Fruit fly (Drosophila melanogaster) Kc167 (cell line): ENCODE results near the gene CG17378.

ENCODE experiments used
- Myc ChIP-seq: fragments of >200 bp; optimal IDR thresholded peaks from 2 replicates; lab custom pipeline; 2017; ENCODE audit warnings: missing external identifiers
- Sin3A ChIP-seq: fragments of >200 bp; optimal IDR thresholded peaks from 2 replicates; lab custom pipeline; 2018; ENCODE audit warnings: missing external identifiers
- h ChIP-seq: fragments of >200 bp; optimal IDR thresholded peaks from 3 replicates; lab custom pipeline; 2018; ENCODE audit warnings: missing external identifiers
- insv ChIP-seq: fragments of >200 bp; optimal IDR thresholded peaks from 3 replicates; lab custom pipeline; 2018; ENCODE audit warnings: missing external identifiers
- psq ChIP-seq: fragments of >200 bp; optimal IDR thresholded peaks from 2 replicates; lab custom pipeline; 2017; ENCODE audit warnings: missing external identifiers
- ttk ChIP-seq: sonication (Bioruptor generic); optimal IDR thresholded peaks from 2 replicates; lab custom pipeline; 2017; ENCODE audit warnings: missing external identifiers

The CG17378 gene

dm6 chr2L:6773645-6774044 is at the start of gene CG17378:
Gene CG17378, plus strand, starts transcription at chr2L:6774041.
- no peak for TF ChIP-seq insv (lab: Kevin White, UChicago)
- TF ChIP-seq ttk (lab: Kevin White, UChicago), result no peak
- no peak for TF ChIP-seq Myc (lab: Kevin White, UChicago)
- TF ChIP-seq psq, result no peak
- no peak for TF ChIP-seq h

dm6 chr2L:6732566-6732965 is 41.3 kb upstream of the CG17378 start, which contains the start of gene TTLL3B:
Gene TTLL3B, plus strand, starts transcription at chr2L:6732866.
- TF ChIP-seq insv (lab: Kevin White, UChicago) (no peak), psq (no peak), h (no peak), Sin3A (lab: Kevin White, UChicago) (no peak), Myc (lab: Kevin White, UChicago) (no peak), ttk (lab: Kevin White, UChicago) (no peak)

dm6 chr2L:6740088-6740487 is 33.8 kb upstream of the CG17378 start, which contains the start of gene TTLL3A:
Gene TTLL3A, minus strand, starts transcription at chr2L:6740188.
- no peak for TF ChIP-seq insv (lab: Kevin White, UChicago)
- TF ChIP-seq ttk (lab: Kevin White, UChicago), result no peak
- no peak for TF ChIP-seq psq
- no peak for TF ChIP-seq Myc (lab: Kevin White, UChicago)
- TF ChIP-seq h, result no peak
- no peak for TF ChIP-seq Sin3A (lab: Kevin White, UChicago)

- no peak for TF ChIP-seq Myc (lab: Kevin White, UChicago)
- no peak for TF ChIP-seq ttk (lab: Kevin White, UChicago)
- TF ChIP-seq insv (lab: Kevin White, UChicago), result no peak
These were observed 31.8 kb upstream of the CG17378 start, which contains the start of gene meng for dm6 chr2L:6741980-6742591. Gene meng, plus strand, starts transcription at chr2L:6742502.

dm6 chr2L:6745522-6745921 is 28.3 kb upstream of the CG17378 start, which contains the start of gene CG31910:
Gene CG31910, minus strand, starts transcription at chr2L:6745622.
- TF ChIP-seq Sin3A (lab: Kevin White, UChicago), result no peak
- TF ChIP-seq ttk (lab: Kevin White, UChicago), result no peak
- no peak for TF ChIP-seq h
- no peak for TF ChIP-seq Myc (lab: Kevin White, UChicago)
- no peak for TF ChIP-seq insv (lab: Kevin White, UChicago)
- no peak for TF ChIP-seq psq

- TF ChIP-seq Myc (lab: Kevin White, UChicago) (no peak), Sin3A (lab: Kevin White, UChicago) (no peak), h (no peak), insv (lab: Kevin White, UChicago) (no peak), ttk (lab: Kevin White, UChicago) (no peak), psq (no peak)
These were observed 26.0 kb upstream of the CG17378 start, which contains the start of gene CG44271 for dm6 chr2L:6747814-6748213. Gene CG44271, minus strand, starts transcription at chr2L:6747914.

dm6 chr2L:6751037-6751436 is 22.8 kb upstream of the CG17378 start:
- no peak for TF ChIP-seq Sin3A (lab: Kevin White, UChicago)
- no peak for TF ChIP-seq Myc (lab: Kevin White, UChicago)
- no peak for TF ChIP-seq insv (lab: Kevin White, UChicago)
- TF ChIP-seq h, result no peak
- TF ChIP-seq ttk (lab: Kevin White, UChicago), result no peak
- TF ChIP-seq psq, result no peak

dm6 chr2L:6759528-6759927 is 14.3 kb upstream of the CG17378 start, which contains the start of gene CG11322:
Gene CG11322, minus strand, starts transcription at chr2L:6759628.
- TF ChIP-seq Sin3A (lab: Kevin White, UChicago) (no peak), psq (no peak), Myc (lab: Kevin White, UChicago) (no peak), h (no peak), ttk (lab: Kevin White, UChicago) (no peak), insv (lab: Kevin White, UChicago) (no peak)

- no peak for TF ChIP-seq ttk (lab: Kevin White, UChicago)
- TF ChIP-seq h, result no peak
- TF ChIP-seq psq, result no peak
- no peak for TF ChIP-seq insv (lab: Kevin White, UChicago)
- TF ChIP-seq Myc (lab: Kevin White, UChicago), result no peak
- TF ChIP-seq Sin3A (lab: Kevin White, UChicago), result no peak
These were observed 1.2 kb upstream of the CG17378 start, which contains the start of gene LUBEL for dm6 chr2L:6772655-6773054. Gene LUBEL, minus strand, starts transcription at chr2L:6772755.

- TF ChIP-seq insv (lab: Kevin White, UChicago), result no peak
- no peak for TF ChIP-seq Myc (lab: Kevin White, UChicago)
- TF ChIP-seq Sin3A (lab: Kevin White, UChicago), result no peak
- TF ChIP-seq h, result no peak
- no peak for TF ChIP-seq ttk (lab: Kevin White, UChicago)
- TF ChIP-seq psq, result no peak
These were observed 1.0 kb downstream of the CG17378 start for dm6 chr2L:6774853-6775252.

dm6 chr2L:6783395-6783794 is 9.6 kb downstream of the CG17378 start:
- TF ChIP-seq insv (lab: Kevin White, UChicago) (no peak), ttk (lab: Kevin White, UChicago) (no peak), h (no peak), Myc (lab: Kevin White, UChicago) (no peak), Sin3A (lab: Kevin White, UChicago) (no peak), psq (no peak)

dm6 chr2L:6784235-6784634 is 10.4 kb downstream of the CG17378 start:
- TF ChIP-seq insv (lab: Kevin White, UChicago) (no peak), psq (no peak), Myc (lab: Kevin White, UChicago) (no peak), ttk (lab: Kevin White, UChicago) (no peak), Sin3A (lab: Kevin White, UChicago) (no peak), h (no peak)
